Worm (Caenorhabditis elegans) whole organism, young adult: ENCODE data around the gene T28C6.7.

ENCODE experiments used
- him-1 ChIP-seq: sonication (generic microtip); optimal IDR thresholded peaks from 2 replicates; lab custom pipeline; 2016; ENCODE audit warnings: missing genotype, missing genetic modification reagents, missing genetic modification characterization, missing compliant biosample characterization
- lin-54 ChIP-seq: fragments of 200-800 bp; sonication (Bioruptor generic); optimal IDR thresholded peaks from 2 replicates; lab custom pipeline; 2018; ENCODE audit warnings: mild to moderate bottlenecking, missing genetic modification characterization, missing compliant biosample characterization
- madf-10 ChIP-seq: sonication (generic microtip); optimal IDR thresholded peaks from 2 replicates; lab custom pipeline; 2016; ENCODE audit warnings: mild to moderate bottlenecking, missing genetic modification characterization, missing compliant biosample characterization
- nfya-1 ChIP-seq: sonication (generic microtip); optimal IDR thresholded peaks from 2 replicates; lab custom pipeline; 2017; ENCODE audit warnings: antibody characterized with exemption, missing compliant biosample characterization, missing genetic modification characterization, borderline replicate concordance; ENCODE audit not compliant: insufficient read depth
- nhr-90 ChIP-seq: sonication (generic microtip); optimal IDR thresholded peaks from 2 replicates; lab custom pipeline; 2016; ENCODE audit warnings: missing genotype, mild to moderate bottlenecking, missing genetic modification characterization, missing compliant biosample characterization
- sdz-38 ChIP-seq: sonication (generic microtip); optimal IDR thresholded peaks from 2 replicates; lab custom pipeline; 2016; ENCODE audit warnings: missing genotype, missing genetic modification characterization, missing compliant biosample characterization
- unc-130 ChIP-seq: sonication (generic microtip); optimal IDR thresholded peaks from 2 replicates; lab custom pipeline; 2016; ENCODE audit warnings: missing genetic modification reagents, missing genetic modification characterization, missing compliant biosample characterization
- unc-62 ChIP-seq: fragments of 150-350 bp; optimal IDR thresholded peaks from 2 replicates; lab custom pipeline; 2014; ENCODE audit warnings: missing biosample characterization, missing genetic modification reagents, missing genetic modification characterization

- no peak for TF ChIP-seq him-1
- no peak for TF ChIP-seq madf-10 (tag; lab: Kevin White, UChicago)
- no peak for TF ChIP-seq nhr-90 (tag; lab: Kevin White, UChicago)
- no peak for TF ChIP-seq nfya-1 (tag; lab: Kevin White, UChicago)
- no peak for TF ChIP-seq unc-62
- no peak for TF ChIP-seq sdz-38
- no peak for TF ChIP-seq lin-54
- no peak for TF ChIP-seq unc-130 (GFP tag; lab: Kevin White, UChicago)
These were observed 24.6 kb downstream of the T28C6.7 start, which contains the start of gene alp-1 for ce11 chrIV:8852194-8852593.
